Fruit fly (Drosophila melanogaster) Kc167 (cell line): Measurements from ENCODE around the gene Polr1C.

ENCODE experiments used
- Myc ChIP-seq: fragments of >200 bp; optimal IDR thresholded peaks from 2 replicates; lab custom pipeline; 2017; ENCODE audit warnings: missing external identifiers
- Sin3A ChIP-seq: fragments of >200 bp; optimal IDR thresholded peaks from 2 replicates; lab custom pipeline; 2018; ENCODE audit warnings: missing external identifiers
- h ChIP-seq: fragments of >200 bp; optimal IDR thresholded peaks from 3 replicates; lab custom pipeline; 2018; ENCODE audit warnings: missing external identifiers
- insv ChIP-seq: fragments of >200 bp; optimal IDR thresholded peaks from 3 replicates; lab custom pipeline; 2018; ENCODE audit warnings: missing external identifiers
- psq ChIP-seq: fragments of >200 bp; optimal IDR thresholded peaks from 2 replicates; lab custom pipeline; 2017; ENCODE audit warnings: missing external identifiers
- ttk ChIP-seq: sonication (Bioruptor generic); optimal IDR thresholded peaks from 2 replicates; lab custom pipeline; 2017; ENCODE audit warnings: missing external identifiers

DNA sequence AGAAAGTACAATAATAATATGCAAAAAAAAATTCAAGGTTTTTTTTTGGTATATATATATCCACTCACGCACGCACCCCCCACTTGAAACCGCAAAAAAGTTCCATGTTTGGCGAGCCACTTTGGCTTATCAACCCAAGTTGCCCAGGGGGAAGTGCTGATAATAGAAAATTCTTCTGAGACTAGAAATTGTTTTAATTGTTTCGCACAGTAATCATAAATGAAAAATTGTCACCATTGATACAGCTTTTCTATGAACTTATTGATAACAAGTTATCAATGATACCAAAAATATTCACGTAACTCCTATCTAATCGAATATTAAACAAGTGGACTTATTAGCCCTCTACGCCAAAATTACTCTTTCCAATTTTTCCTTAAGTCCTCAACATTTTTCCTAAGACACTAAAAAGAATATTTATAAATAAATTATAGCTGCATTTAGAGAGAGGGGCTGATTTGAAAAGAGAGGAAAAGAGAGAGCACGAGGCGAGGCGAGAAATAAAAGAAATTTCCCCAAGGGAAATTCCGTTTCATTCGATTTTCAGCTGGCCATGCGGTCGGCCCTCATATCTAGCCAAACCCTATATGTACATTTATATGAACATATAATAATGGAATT lies 29.9 kb downstream of the Polr1C start:
- TF ChIP-seq Myc (lab: Kevin White, UChicago) (no peak), insv (no peak), psq (no peak), Sin3A (lab: Kevin White, UChicago) (no peak), h (lab: Kevin White, UChicago) (no peak), ttk (lab: Kevin White, UChicago) (no peak)
